Fruit fly (Drosophila melanogaster) whole organism: ENCODE results near the gene chm.

Source experiments
- CG8478 ChIP-seq: fragments of >200 bp; optimal IDR thresholded peaks from 2 replicates; lab custom pipeline; 2018; ENCODE audit warnings: inconsistent platforms
- Dll ChIP-seq: fragments of >200 bp; optimal IDR thresholded peaks from 2 replicates; lab custom pipeline; 2017
- EcR ChIP-seq, 2 experiments: fragments of >200 bp; optimal IDR thresholded peaks; 2 replicates each; lab custom pipeline; 2017; ENCODE audit warnings: missing biosample characterization in 2 of 2, missing genetic modification characterization in 2 of 2, missing genetic modification reagents in 2 of 2
- pan ChIP-seq: fragments of >200 bp; optimal IDR thresholded peaks from 2 replicates; lab custom pipeline; 2017
- psq ChIP-seq: fragments of >200 bp; optimal IDR thresholded peaks from 2 replicates; lab custom pipeline; 2017

dm6 chr2L:7363079-7363478 lies 49.1 kb upstream of the chm start, which contains the start of gene Wnt10:
- no peak for TF ChIP-seq CG8478 (lab: Kevin White, UChicago)
- no peak for TF ChIP-seq psq
- no peak for TF ChIP-seq EcR (GFP tag; optimal IDR thresholded peaks at IDR 0.05; lab: Kevin White, UChicago)
- no peak for TF ChIP-seq pan
- no peak for TF ChIP-seq Dll (lab: Kevin White, UChicago)
